Worm (Caenorhabditis elegans): ENCODE data around the gene Y53F4B.36.

ce11 chrII:15134332-15134731, 41.4 kb upstream of the Y53F4B.36 start, which contains the start of gene Y53F4B.24:
- TF ChIP-seq W03F9.2 (tag; optimal IDR thresholded peaks at IDR 0.05) (no peak), him-1 (tag; optimal IDR thresholded peaks at IDR 0.05) (no peak)

Data from whole organism, L4/young adult.